Fruit fly (Drosophila melanogaster): Measurements from ENCODE around the gene CG13284.

DNA sequence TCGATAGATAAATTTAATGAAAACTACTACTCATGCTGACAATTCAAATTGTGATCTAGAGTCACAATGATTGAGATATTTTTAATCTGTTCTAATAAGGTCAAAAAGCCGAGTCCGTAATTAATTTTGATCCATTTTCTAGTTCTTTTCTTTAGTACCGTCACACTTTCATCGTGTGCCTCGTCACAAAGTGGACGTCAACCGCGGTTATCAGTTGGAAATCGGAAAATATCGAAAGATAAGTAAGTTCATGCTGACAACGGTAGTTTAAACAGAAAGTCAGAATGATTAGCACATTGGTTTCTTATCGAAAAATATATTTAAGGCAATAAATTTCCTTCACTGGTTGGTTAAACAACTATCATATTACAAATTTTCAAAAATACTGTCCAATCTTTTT is 1.9 kb upstream of the CG13284 start:
- TF ChIP-seq cnc (optimal IDR thresholded peaks at IDR 0.05) (peak in 1 of 2 experiments; percentile 81), cic (GFP tag; optimal IDR thresholded peaks at IDR 0.05) (no peak), CG14711 (tag; optimal IDR thresholded peaks at IDR 0.05) (no peak), Crg-1 (GFP tag; optimal IDR thresholded peaks at IDR 0.05) (no peak), ovo (GFP tag; optimal IDR thresholded peaks at IDR 0.05) (no peak), Clk (GFP tag; optimal IDR thresholded peaks at IDR 0.05) (no peak), CG1620 (GFP tag; optimal IDR thresholded peaks at IDR 0.05) (no peak), CG33017 (tag; optimal IDR thresholded peaks at IDR 0.05) (no peak), Hr96 (GFP tag; optimal IDR thresholded peaks at IDR 0.05) (no peak)

Measured in whole organism, adult.